Fruit fly (Drosophila melanogaster) whole organism, embryonic: ENCODE results near the gene CG6709.

Source experiments
- Asciz ChIP-seq: fragments of 200-800 bp; sonication (Bioruptor generic); optimal IDR thresholded peaks from 2 replicates; lab custom pipeline; 2017; ENCODE audit warnings: missing biosample characterization, mild to moderate bottlenecking, missing genetic modification characterization, missing genetic modification reagents
- Atf-2 ChIP-seq: fragments of 200-800 bp; sonication (Bioruptor generic); optimal IDR thresholded peaks from 2 replicates; lab custom pipeline; 2016; ENCODE audit warnings: missing biosample characterization, missing genetic modification characterization
- Atf3 ChIP-seq: fragments of 200-800 bp; sonication (Bioruptor generic); optimal IDR thresholded peaks from 3 replicates; lab custom pipeline; 2016; ENCODE audit warnings: missing biosample characterization, missing genetic modification characterization
- B-H1 ChIP-seq: fragments of 200-800 bp; sonication (Bioruptor generic); IDR thresholded peaks from 3 replicates; pipeline ENCODE4 v1.3.6; 2022; ENCODE audit warnings: missing biosample characterization, missing genetic modification characterization
- Bgb ChIP-seq: fragments of 200-800 bp; sonication (Bioruptor generic); IDR thresholded peaks from 2 replicates; pipeline ENCODE4 v1.3.6; 2022; ENCODE audit warnings: missing biosample characterization, missing genetic modification characterization; ENCODE audit not compliant: partially characterized antibody
- BtbVII ChIP-seq: fragments of 200-800 bp; sonication (Bioruptor generic); optimal IDR thresholded peaks from 3 replicates; lab custom pipeline; 2017; ENCODE audit warnings: missing biosample characterization, mild to moderate bottlenecking, missing genetic modification characterization
- CG10321 ChIP-seq: fragments of 200-800 bp; sonication (Bioruptor generic); IDR thresholded peaks from 2 replicates; pipeline ENCODE4 v1.3.6; 2022; ENCODE audit warnings: missing biosample characterization, missing genetic modification characterization
- CG10543 ChIP-seq: fragments of 200-800 bp; sonication (Bioruptor generic); optimal IDR thresholded peaks from 3 replicates; lab custom pipeline; 2017; ENCODE audit warnings: missing biosample characterization, mild to moderate bottlenecking, missing genetic modification characterization, moderate library complexity
- CG12769 ChIP-seq: fragments of 200-800 bp; sonication (Bioruptor generic); optimal IDR thresholded peaks from 2 replicates; lab custom pipeline; 2019; ENCODE audit warnings: missing biosample characterization, mild to moderate bottlenecking, missing genetic modification characterization, moderate library complexity
- CG16815 ChIP-seq: fragments of 200-800 bp; sonication (Bioruptor generic); optimal IDR thresholded peaks from 3 replicates; lab custom pipeline; 2017; ENCODE audit warnings: missing biosample characterization, mild to moderate bottlenecking, missing genetic modification characterization
- CG17186 ChIP-seq: fragments of 200-800 bp; sonication (Bioruptor generic); optimal IDR thresholded peaks from 3 replicates; lab custom pipeline; 2017; ENCODE audit warnings: missing biosample characterization, missing genetic modification reagents, missing genetic modification characterization
- CG2116 ChIP-seq: fragments of 200-800 bp; sonication (Bioruptor generic); optimal IDR thresholded peaks from 3 replicates; lab custom pipeline; 2018; ENCODE audit warnings: missing biosample characterization, mild to moderate bottlenecking, missing genetic modification characterization
- CG31388 ChIP-seq: fragments of 200-800 bp; sonication (Bioruptor generic); optimal IDR thresholded peaks from 2 replicates; lab custom pipeline; 2016; ENCODE audit warnings: missing biosample characterization, missing genetic modification characterization
- CG32767 ChIP-seq: fragments of 200-800 bp; sonication (Bioruptor generic); IDR thresholded peaks from 2 replicates; pipeline ENCODE4 v1.3.6; 2022; ENCODE audit warnings: missing biosample characterization, missing genetic modification characterization
- CG4360 ChIP-seq: fragments of 200-800 bp; sonication (Bioruptor generic); IDR thresholded peaks from 2 replicates; pipeline ENCODE4 v1.3.6; 2022; ENCODE audit warnings: missing biosample characterization, missing genetic modification characterization
- CG4424 ChIP-seq: fragments of 200-800 bp; sonication (Bioruptor generic); optimal IDR thresholded peaks from 3 replicates; lab custom pipeline; 2016; ENCODE audit warnings: missing biosample characterization, missing genetic modification characterization
- CG6175 ChIP-seq: fragments of 200-800 bp; sonication (Bioruptor generic); IDR thresholded peaks from 3 replicates; pipeline ENCODE4 v1.3.6; 2022; ENCODE audit warnings: missing biosample characterization, missing genetic modification characterization
- CG6254 ChIP-seq: fragments of 200-800 bp; sonication (Bioruptor generic); optimal IDR thresholded peaks from 3 replicates; lab custom pipeline; 2017; ENCODE audit warnings: mild to moderate bottlenecking, missing biosample characterization, missing genetic modification reagents, missing genetic modification characterization
- CG9932 ChIP-seq: fragments of 200-800 bp; sonication (Bioruptor generic); IDR thresholded peaks from 2 replicates; pipeline ENCODE4 v1.3.6; 2022; ENCODE audit warnings: missing biosample characterization, missing genetic modification characterization
- Dp ChIP-seq: fragments of 200-800 bp; sonication (Bioruptor generic); optimal IDR thresholded peaks from 2 replicates; lab custom pipeline; 2018; ENCODE audit warnings: missing biosample characterization, mild to moderate bottlenecking, missing genetic modification characterization, moderate library complexity
- Fer1 ChIP-seq: fragments of 200-800 bp; sonication (Bioruptor generic); optimal IDR thresholded peaks from 2 replicates; lab custom pipeline; 2017; ENCODE audit warnings: missing biosample characterization, mild to moderate bottlenecking, missing genetic modification characterization
- HLH3B ChIP-seq: fragments of 200-800 bp; sonication (Bioruptor generic); IDR thresholded peaks from 2 replicates; pipeline ENCODE4 v1.3.6; 2022; ENCODE audit warnings: missing biosample characterization, missing genetic modification characterization
- HLH54F ChIP-seq: fragments of 200-800 bp; sonication (Bioruptor generic); optimal IDR thresholded peaks from 3 replicates; lab custom pipeline; 2016; ENCODE audit warnings: missing biosample characterization, missing genetic modification characterization
- Hand ChIP-seq: fragments of 200-800 bp; sonication (Bioruptor generic); optimal IDR thresholded peaks from 2 replicates; lab custom pipeline; 2017; ENCODE audit warnings: mild to moderate bottlenecking, missing biosample characterization, missing genetic modification reagents, missing genetic modification characterization
- Rfx ChIP-seq: fragments of 200-800 bp; sonication (Bioruptor generic); IDR thresholded peaks from 2 replicates; pipeline ENCODE4 v1.3.6; 2022; ENCODE audit warnings: missing biosample characterization, missing genetic modification characterization
- Xbp1 ChIP-seq: fragments of 200-800 bp; sonication (Bioruptor generic); optimal IDR thresholded peaks from 3 replicates; lab custom pipeline; 2016; ENCODE audit warnings: missing biosample characterization, mild to moderate bottlenecking, missing genetic modification characterization
- Xrp1 ChIP-seq: fragments of 200-800 bp; sonication (Bioruptor generic); IDR thresholded peaks from 2 replicates; pipeline ENCODE4 v1.3.6; 2022; ENCODE audit warnings: missing biosample characterization, missing genetic modification characterization
- amos ChIP-seq: fragments of 200-800 bp; sonication (Bioruptor generic); IDR thresholded peaks from 2 replicates; pipeline ENCODE4 v1.3.6; 2022; ENCODE audit warnings: missing biosample characterization, missing genetic modification characterization; ENCODE audit not compliant: partially characterized antibody
- ato ChIP-seq: fragments of 200-800 bp; sonication (Bioruptor generic); IDR thresholded peaks from 2 replicates; pipeline ENCODE4 v1.3.6; 2022; ENCODE audit warnings: missing biosample characterization, missing genetic modification characterization; ENCODE audit not compliant: partially characterized antibody
- dimm ChIP-seq: fragments of 200-800 bp; sonication (Bioruptor generic); IDR thresholded peaks from 2 replicates; pipeline ENCODE4 v1.3.6; 2022; ENCODE audit warnings: missing biosample characterization, missing genetic modification characterization
- gfzf ChIP-seq: fragments of 200-800 bp; sonication (Bioruptor generic); optimal IDR thresholded peaks from 2 replicates; lab custom pipeline; 2016; ENCODE audit warnings: missing biosample characterization, mild to moderate bottlenecking, missing genetic modification characterization, moderate library complexity
- gt ChIP-seq: fragments of 200-800 bp; sonication (Bioruptor generic); IDR thresholded peaks from 2 replicates; pipeline ENCODE4 v1.3.6; 2022; ENCODE audit warnings: missing biosample characterization, missing genetic modification characterization
- mirr ChIP-seq: fragments of 200-800 bp; sonication (Bioruptor generic); optimal IDR thresholded peaks from 3 replicates; lab custom pipeline; 2018; ENCODE audit warnings: missing biosample characterization, mild to moderate bottlenecking, missing genetic modification characterization
- salm ChIP-seq: fragments of 200-800 bp; sonication (Bioruptor generic); optimal IDR thresholded peaks from 2 replicates; lab custom pipeline; 2018; ENCODE audit warnings: missing biosample characterization, mild to moderate bottlenecking, missing genetic modification characterization
- sc ChIP-seq, 3 experiments: fragments of >200 bp in 2 of 3; fragments of 200-800 bp in 1 of 3; sonication (Bioruptor generic) in 1 of 3; optimal IDR thresholded peaks; 2 replicates in 2 of 3; 3 replicates in 1 of 3; lab custom pipeline; 2017; ENCODE audit warnings: mild to moderate bottlenecking in 1 of 3, missing biosample characterization in 1 of 3, missing genetic modification characterization in 1 of 3, missing genetic modification reagents in 1 of 3
- sd ChIP-seq: fragments of 200-800 bp; sonication (Bioruptor generic); optimal IDR thresholded peaks from 3 replicates; lab custom pipeline; 2018; ENCODE audit warnings: missing biosample characterization, mild to moderate bottlenecking, missing genetic modification characterization, moderate library complexity
- sens-2 ChIP-seq: fragments of 200-800 bp; sonication (Bioruptor generic); IDR thresholded peaks from 2 replicates; pipeline ENCODE4 v1.3.6; 2022; ENCODE audit warnings: missing biosample characterization, missing genetic modification characterization
- ssp ChIP-seq: fragments of 200-800 bp; sonication (Bioruptor generic); IDR thresholded peaks from 2 replicates; pipeline ENCODE4 v1.3.6; 2022; ENCODE audit warnings: missing biosample characterization, missing genetic modification characterization
- stwl ChIP-seq: fragments of 200-800 bp; sonication (Bioruptor generic); optimal IDR thresholded peaks from 3 replicates; lab custom pipeline; 2018; ENCODE audit warnings: missing biosample characterization, mild to moderate bottlenecking, missing genetic modification characterization, moderate library complexity
- tap ChIP-seq: fragments of 200-800 bp; optimal IDR thresholded peaks from 3 replicates; lab custom pipeline; 2019; ENCODE audit warnings: missing biosample characterization, mild to moderate bottlenecking, missing genetic modification characterization, moderate library complexity
- tll ChIP-seq, 2 experiments: fragments of 200-800 bp in 1 of 2; fragments of >200 bp in 1 of 2; sonication (Bioruptor generic) in 1 of 2; optimal IDR thresholded peaks; 2 replicates each; lab custom pipeline; 2017 to 2019; ENCODE audit warnings: missing biosample characterization in 2 of 2, missing genetic modification characterization in 2 of 2, mild to moderate bottlenecking in 1 of 2, moderate library complexity in 1 of 2
- zfh2 ChIP-seq: fragments of 200-800 bp; sonication (Bioruptor generic); optimal IDR thresholded peaks from 2 replicates; lab custom pipeline; 2016; ENCODE audit warnings: missing biosample characterization, missing genetic modification characterization

The CG6709 gene

DNA sequence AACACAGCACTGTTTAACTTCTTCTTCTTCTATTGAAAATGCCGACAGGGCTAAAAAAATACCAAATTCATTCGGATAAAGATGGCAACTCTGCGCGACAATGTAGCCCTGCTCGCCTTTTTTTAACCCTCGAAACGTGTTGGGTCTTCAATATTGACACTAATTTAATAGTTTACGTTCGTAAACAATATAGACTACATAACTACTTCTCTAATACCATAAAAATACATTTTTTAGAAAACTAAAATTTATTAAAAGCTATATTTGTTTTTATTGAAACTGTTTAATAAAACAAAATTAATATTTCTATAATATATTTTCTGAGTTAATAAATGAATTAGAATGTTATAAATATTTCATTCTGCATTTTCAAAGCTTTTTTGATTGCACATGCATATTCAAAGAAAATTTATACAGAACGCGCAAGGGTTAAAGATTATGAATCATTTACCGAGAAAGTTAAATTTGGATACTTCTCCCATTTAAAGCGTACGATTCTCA is 5.9 kb downstream of the CG6709 start, which contains the start of the genes Taf2 and CalpB (continued):
- TF ChIP-seq Fer1 (GFP tag; lab: Kevin White, UChicago) (no peak), Hand (GFP tag; lab: Kevin White, UChicago) (peak; percentile 31), CG31388 (GFP tag; lab: Kevin White, UChicago) (peak; percentile 30), CG16815 (GFP tag; lab: Kevin White, UChicago) (peak; percentile 70), B-H1 (GFP tag; lab: Robert Waterston, UW) (peak; percentile 54), ato (no peak), zfh2 (GFP tag; lab: Kevin White, UChicago) (peak; percentile 60), CG9932 (peak; percentile 88), gfzf (peak; percentile 52), CG17186 (GFP tag; lab: Kevin White, UChicago) (no peak), sc (optimal IDR thresholded peaks at IDR 0.05; lab: Kevin White, UChicago) (no peak), sc (GFP tag; optimal IDR thresholded peaks at IDR 0.05; lab: Kevin White, UChicago) (peak; percentile 63), CG32767 (GFP tag; lab: Robert Waterston, UW) (peak; percentile 72), CG6175 (GFP tag; lab: Robert Waterston, UW) (0 out of 3 replicates have a peak, but pooled peaks have one; percentile 40), CG2116 (GFP tag; lab: Kevin White, UChicago) (peak; percentile 68), sens-2 (GFP tag; lab: Robert Waterston, UW) (no peak), amos (GFP tag; lab: Robert Waterston, UW) (peak; percentile 11; the same call in 1 of the 2 replicates), tll (GFP tag; optimal IDR thresholded peaks at IDR 0.05; lab: Kevin White, UChicago) (peak in 1 of 2 experiments; percentile 57), Atf-2 (GFP tag; lab: Kevin White, UChicago) (no peak), Rfx (peak; percentile 85), dimm (GFP tag; lab: Robert Waterston, UW) (peak; percentile 44; the same call in 1 of the 2 replicates), tap (tag; lab: Kevin White, UChicago) (peak; percentile 94), gt (GFP tag; lab: Robert Waterston, UW) (no peak), HLH3B (GFP tag; lab: Robert Waterston, UW) (peak; percentile 82), sd (peak; percentile 44), CG4424 (GFP tag; lab: Kevin White, UChicago) (peak; percentile 86), BtbVII (GFP tag; lab: Kevin White, UChicago) (no peak), Bgb (GFP tag; lab: Robert Waterston, UW) (peak; percentile 26; the same call in 1 of the 2 replicates), CG12769 (tag; lab: Kevin White, UChicago) (no peak), CG6254 (peak; percentile 70), Dp (peak; percentile 21), Atf3 (GFP tag; lab: Kevin White, UChicago) (no peak), stwl (tag; lab: Kevin White, UChicago) (peak; percentile 77), HLH54F (peak; percentile 72), Asciz (GFP tag; lab: Kevin White, UChicago) (peak; percentile 74), Xrp1 (peak; percentile 87), ssp (GFP tag; lab: Robert Waterston, UW) (peak; percentile 73), CG10321 (no peak), salm (tag; lab: Kevin White, UChicago) (peak; percentile 81), CG10543 (GFP tag; lab: Kevin White, UChicago) (peak; percentile 62), Xbp1 (GFP tag; lab: Kevin White, UChicago) (peak; percentile 84), CG4360 (GFP tag; lab: Robert Waterston, UW) (no peak), mirr (GFP tag; lab: Kevin White, UChicago) (no peak)
- TF ChIP-seq, all 482 proteins: peak for 312
